Worm (Caenorhabditis elegans) whole organism, L2 larva: ENCODE measurements around the gene F59B1.4.

ENCODE experiments used
- ama-1 ChIP-seq: fragments of 150-350 bp; optimal IDR thresholded peaks from 2 replicates; lab custom pipeline; 2018; ENCODE audit warnings: inconsistent platforms
- snpc-4 ChIP-seq: fragments of 150-350 bp; optimal IDR thresholded peaks from 2 replicates; lab custom pipeline; 2014; ENCODE audit warnings: missing biosample characterization, missing genetic modification characterization

ce11 chrV:3610709-3611108 lies 16.1 kb downstream of the F59B1.4 start:
- TF ChIP-seq snpc-4 (tag; lab: Kevin White, UChicago) (no peak), ama-1 (lab: Kevin White, UChicago) (no peak)
